Worm (Caenorhabditis elegans): ENCODE data around the gene ptrn-1.

DNA sequence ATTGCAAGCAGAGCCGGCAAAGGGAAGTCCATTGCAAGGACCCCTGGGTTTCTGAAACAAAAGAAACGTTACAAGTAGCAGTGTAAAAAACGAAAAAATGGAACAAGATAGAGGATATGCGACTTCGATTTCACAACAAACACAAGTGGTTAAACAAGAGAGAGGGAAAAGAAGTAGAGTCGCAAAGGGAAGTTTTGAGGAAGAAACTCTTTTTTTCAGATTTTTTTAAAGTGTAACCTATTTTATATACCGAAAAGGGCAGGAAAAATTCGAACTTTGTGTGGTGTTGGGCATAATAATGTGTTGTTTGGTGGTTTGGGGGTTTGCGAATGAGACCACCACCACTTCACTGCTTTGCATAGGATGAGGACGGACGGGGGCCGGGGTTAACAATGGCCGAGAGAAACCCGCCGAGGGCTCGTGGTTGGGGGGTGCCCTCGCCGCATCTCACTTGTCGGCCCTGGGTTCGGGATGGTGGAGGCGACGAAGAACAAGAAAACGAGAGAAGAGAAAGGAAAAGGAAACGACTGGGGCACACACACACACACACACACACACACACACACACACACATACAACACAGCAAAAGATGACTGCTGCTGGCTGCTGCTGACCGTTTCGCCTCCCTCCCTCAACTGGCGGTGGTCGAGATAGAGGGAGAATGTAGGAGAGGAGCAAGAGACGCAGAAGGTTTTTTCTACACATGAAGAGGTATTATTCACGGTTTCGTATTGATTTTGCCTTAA, at the start of gene ptrn-1:
- TF ChIP-seq nhr-76 (tag; optimal IDR thresholded peaks at IDR 0.05), result no peak
- TF ChIP-seq ztf-11 (tag; optimal IDR thresholded peaks at IDR 0.05), result peak in 1 of 2 experiments; percentile 17
- no peak for TF ChIP-seq nhr-237 (tag; optimal IDR thresholded peaks at IDR 0.05)
- TF ChIP-seq snpc-4 (tag; optimal IDR thresholded peaks at IDR 0.05), result peak; percentile 35
- TF ChIP-seq ceh-90 (tag; optimal IDR thresholded peaks at IDR 0.05), result no peak
- peak; percentile 72 for TF ChIP-seq snu-23 (GFP tag; optimal IDR thresholded peaks at IDR 0.05)

Data from whole organism, L1 larva.